Fruit fly (Drosophila melanogaster) whole organism, embryonic: Measurements from ENCODE around the gene Wwox.

ENCODE experiments used
- Abd-B ChIP-seq: fragments of 200-800 bp; sonication (Bioruptor generic); optimal IDR thresholded peaks from 2 replicates; lab custom pipeline; 2018; ENCODE audit warnings: missing biosample characterization, mild to moderate bottlenecking, missing genetic modification characterization, moderate library complexity
- Adf1 ChIP-seq: fragments of 200-800 bp; sonication (Bioruptor generic); IDR thresholded peaks from 2 replicates; pipeline ENCODE4 v1.3.6; 2022; ENCODE audit warnings: missing biosample characterization, missing genetic modification characterization
- Bteb2 ChIP-seq: fragments of 200-800 bp; sonication (Bioruptor generic); optimal IDR thresholded peaks from 2 replicates; lab custom pipeline; 2016; ENCODE audit warnings: missing biosample characterization, missing genetic modification characterization
- CG10366 ChIP-seq: fragments of 200-800 bp; sonication (Bioruptor generic); IDR thresholded peaks from 2 replicates; pipeline ENCODE4 v1.3.6; 2022; ENCODE audit warnings: missing biosample characterization, missing genetic modification characterization
- CG11560 ChIP-seq: fragments of 200-800 bp; sonication (Bioruptor generic); IDR thresholded peaks from 3 replicates; pipeline ENCODE4 v1.3.6; 2022; ENCODE audit warnings: missing biosample characterization, missing genetic modification characterization
- CG12071 ChIP-seq: fragments of 200-800 bp; sonication (Bioruptor generic); optimal IDR thresholded peaks from 3 replicates; lab custom pipeline; 2018; ENCODE audit warnings: missing biosample characterization, mild to moderate bottlenecking, missing genetic modification characterization
- CG15011 ChIP-seq: fragments of 200-800 bp; sonication (Bioruptor generic); optimal IDR thresholded peaks from 3 replicates; lab custom pipeline; 2018; ENCODE audit warnings: missing biosample characterization, mild to moderate bottlenecking, missing genetic modification characterization
- CG18262 ChIP-seq: fragments of 200-800 bp; optimal IDR thresholded peaks from 3 replicates; lab custom pipeline; 2019; ENCODE audit warnings: missing biosample characterization, mild to moderate bottlenecking, missing genetic modification characterization, moderate library complexity
- CG18764 ChIP-seq: fragments of 200-800 bp; sonication (Bioruptor generic); optimal IDR thresholded peaks from 3 replicates; lab custom pipeline; 2016; ENCODE audit warnings: missing biosample characterization, missing genetic modification characterization
- CG2202 ChIP-seq: fragments of 200-800 bp; sonication (Bioruptor generic); optimal IDR thresholded peaks from 2 replicates; lab custom pipeline; 2018; ENCODE audit warnings: missing biosample characterization, mild to moderate bottlenecking, missing genetic modification characterization
- CG2712 ChIP-seq: fragments of 200-800 bp; optimal IDR thresholded peaks from 3 replicates; lab custom pipeline; 2019; ENCODE audit warnings: missing biosample characterization, mild to moderate bottlenecking, missing genetic modification characterization, moderate library complexity
- CG32532 ChIP-seq: fragments of 200-800 bp; sonication (Bioruptor generic); IDR thresholded peaks from 2 replicates; pipeline ENCODE4 v1.3.6; 2022; ENCODE audit warnings: missing biosample characterization, missing genetic modification characterization
- CG3726 ChIP-seq: fragments of 200-800 bp; sonication (Bioruptor generic); IDR thresholded peaks from 3 replicates; pipeline ENCODE4, ENCODE4 v1.3.6; 2022; ENCODE audit warnings: missing biosample characterization, missing genetic modification characterization
- CG4328 ChIP-seq: fragments of 200-800 bp; sonication (Bioruptor generic); optimal IDR thresholded peaks from 3 replicates; lab custom pipeline; 2017; ENCODE audit warnings: missing biosample characterization, missing genetic modification reagents, missing genetic modification characterization
- CG4707 ChIP-seq: fragments of 200-800 bp; sonication (Bioruptor generic); optimal IDR thresholded peaks from 2 replicates; lab custom pipeline; 2018; ENCODE audit warnings: missing biosample characterization, mild to moderate bottlenecking, missing genetic modification characterization, moderate library complexity
- CG7839 ChIP-seq: fragments of 200-800 bp; sonication (Bioruptor generic); optimal IDR thresholded peaks from 3 replicates; lab custom pipeline; 2018; ENCODE audit warnings: missing biosample characterization, mild to moderate bottlenecking, missing genetic modification characterization, moderate library complexity
- CG8281 ChIP-seq: fragments of 200-800 bp; sonication (Bioruptor generic); optimal IDR thresholded peaks from 2 replicates; lab custom pipeline; 2018; ENCODE audit warnings: missing biosample characterization, mild to moderate bottlenecking, missing genetic modification characterization, moderate library complexity
- CG8290 ChIP-seq, 3 experiments: fragments of 200-800 bp; sonication (Bioruptor generic); optimal IDR thresholded peaks; 2 replicates each; lab custom pipeline; 2016 to 2019; ENCODE audit warnings: missing biosample characterization in 3 of 3, missing genetic modification characterization in 3 of 3, mild to moderate bottlenecking in 2 of 3, moderate library complexity in 1 of 3
- Dip2 ChIP-seq: fragments of 200-800 bp; sonication (Bioruptor generic); IDR thresholded peaks from 2 replicates; pipeline ENCODE4 v1.3.6; 2022; ENCODE audit warnings: missing biosample characterization, missing genetic modification characterization
- Drgx ChIP-seq: fragments of 200-800 bp; sonication (Bioruptor generic); IDR thresholded peaks from 2 replicates; pipeline ENCODE4 v1.3.6; 2022; ENCODE audit warnings: missing biosample characterization, missing genetic modification characterization
- Fer2 ChIP-seq: fragments of 200-800 bp; sonication (Bioruptor generic); optimal IDR thresholded peaks from 2 replicates; lab custom pipeline; 2018; ENCODE audit warnings: missing biosample characterization, mild to moderate bottlenecking, missing genetic modification characterization, moderate library complexity
- Hmr ChIP-seq: fragments of 200-800 bp; sonication (Bioruptor generic); optimal IDR thresholded peaks from 3 replicates; lab custom pipeline; 2017; ENCODE audit warnings: mild to moderate bottlenecking, missing biosample characterization, missing genetic modification reagents, missing genetic modification characterization
- Jarid2 ChIP-seq: fragments of 200-800 bp; sonication (Bioruptor generic); optimal IDR thresholded peaks from 3 replicates; lab custom pipeline; 2017; ENCODE audit warnings: mild to moderate bottlenecking, missing biosample characterization, missing genetic modification reagents, missing genetic modification characterization
- Lhr ChIP-seq: fragments of 200-800 bp; sonication (Bioruptor generic); optimal IDR thresholded peaks from 3 replicates; lab custom pipeline; 2017; ENCODE audit warnings: mild to moderate bottlenecking, missing biosample characterization, missing genetic modification reagents, missing genetic modification characterization
- Max ChIP-seq: fragments of 200-800 bp; sonication (Bioruptor generic); optimal IDR thresholded peaks from 2 replicates; lab custom pipeline; 2016; ENCODE audit warnings: missing biosample characterization, mild to moderate bottlenecking, missing genetic modification characterization
- Mrtf ChIP-seq: fragments of 200-800 bp; sonication (Bioruptor generic); IDR thresholded peaks from 3 replicates; pipeline ENCODE4 v1.3.6; 2022; ENCODE audit warnings: missing biosample characterization, missing genetic modification characterization
- NFAT ChIP-seq: fragments of 200-800 bp; sonication (Bioruptor generic); IDR thresholded peaks from 2 replicates; pipeline ENCODE4 v1.3.6; 2022; ENCODE audit warnings: missing biosample characterization, missing genetic modification characterization
- NK7.1 ChIP-seq: fragments of 200-800 bp; sonication (Bioruptor generic); optimal IDR thresholded peaks from 3 replicates; lab custom pipeline; 2016; ENCODE audit warnings: missing biosample characterization, missing genetic modification characterization
- NfI ChIP-seq: fragments of 200-800 bp; sonication (Bioruptor generic); optimal IDR thresholded peaks from 3 replicates; lab custom pipeline; 2018; ENCODE audit warnings: missing biosample characterization, mild to moderate bottlenecking, missing genetic modification characterization, moderate library complexity
- Scr ChIP-seq: fragments of 200-800 bp; sonication (Bioruptor generic); IDR thresholded peaks from 2 replicates; pipeline ENCODE4 v1.3.6; 2022; ENCODE audit warnings: missing biosample characterization, missing genetic modification characterization; ENCODE audit not compliant: partially characterized antibody
- Six4 ChIP-seq: fragments of 200-800 bp; sonication (Bioruptor generic); optimal IDR thresholded peaks from 2 replicates; lab custom pipeline; 2016; ENCODE audit warnings: missing biosample characterization, missing genetic modification characterization
- Sox102F ChIP-seq: fragments of 200-800 bp; sonication (Bioruptor generic); optimal IDR thresholded peaks from 2 replicates; lab custom pipeline; 2018; ENCODE audit warnings: missing biosample characterization, mild to moderate bottlenecking, missing genetic modification characterization, moderate library complexity
- TFAM ChIP-seq: fragments of 200-800 bp; sonication (Bioruptor generic); optimal IDR thresholded peaks from 2 replicates; lab custom pipeline; 2017; ENCODE audit warnings: missing biosample characterization, missing genetic modification characterization, inconsistent platforms
- al ChIP-seq: fragments of 200-800 bp; sonication (Bioruptor generic); IDR thresholded peaks from 2 replicates; pipeline ENCODE4 v1.3.6; 2022; ENCODE audit warnings: missing biosample characterization, missing genetic modification characterization
- amos ChIP-seq: fragments of 200-800 bp; sonication (Bioruptor generic); IDR thresholded peaks from 2 replicates; pipeline ENCODE4 v1.3.6; 2022; ENCODE audit warnings: missing biosample characterization, missing genetic modification characterization; ENCODE audit not compliant: partially characterized antibody
- aop ChIP-seq: fragments of 200-800 bp; sonication (Bioruptor generic); IDR thresholded peaks from 2 replicates; pipeline ENCODE4 v1.3.6; 2022; ENCODE audit warnings: missing biosample characterization, missing genetic modification characterization
- ash1 ChIP-seq: fragments of 200-800 bp; sonication (Bioruptor generic); optimal IDR thresholded peaks from 2 replicates; lab custom pipeline; 2018; ENCODE audit warnings: missing biosample characterization, mild to moderate bottlenecking, missing genetic modification characterization
- az2 ChIP-seq: fragments of 200-800 bp; sonication (Bioruptor generic); optimal IDR thresholded peaks from 3 replicates; lab custom pipeline; 2016; ENCODE audit warnings: missing biosample characterization, missing genetic modification characterization
- dm ChIP-seq: fragments of 200-800 bp; sonication (Bioruptor generic); optimal IDR thresholded peaks from 3 replicates; lab custom pipeline; 2016; ENCODE audit warnings: missing biosample characterization, missing genetic modification characterization
- en ChIP-seq: fragments of 200-800 bp; sonication (Bioruptor generic); optimal IDR thresholded peaks from 2 replicates; lab custom pipeline; 2016; ENCODE audit warnings: missing biosample characterization, missing genetic modification characterization
- ewg ChIP-seq: fragments of 200-800 bp; sonication (Bioruptor generic); optimal IDR thresholded peaks from 3 replicates; lab custom pipeline; 2017; ENCODE audit warnings: mild to moderate bottlenecking, missing biosample characterization, missing genetic modification reagents, missing genetic modification characterization
- kay ChIP-seq: fragments of 200-800 bp; sonication (Bioruptor generic); optimal IDR thresholded peaks from 2 replicates; lab custom pipeline; 2016; ENCODE audit warnings: missing biosample characterization, missing genetic modification characterization
- lbe ChIP-seq: fragments of 200-800 bp; sonication (Bioruptor generic); optimal IDR thresholded peaks from 2 replicates; lab custom pipeline; 2016; ENCODE audit warnings: missing biosample characterization, mild to moderate bottlenecking, missing genetic modification characterization
- mld ChIP-seq: fragments of 200-800 bp; sonication (Bioruptor generic); IDR thresholded peaks from 3 replicates; pipeline ENCODE4 v1.3.6; 2022; ENCODE audit warnings: missing biosample characterization, missing genetic modification characterization; ENCODE audit not compliant: partially characterized antibody
- pan ChIP-seq, 4 experiments: fragments of >200 bp in 3 of 4; fragments of 200-800 bp in 1 of 4; sonication (Bioruptor generic) in 1 of 4; optimal IDR thresholded peaks in 3 of 4; IDR thresholded peaks in 1 of 4; 2 replicates each; pipeline versions ENCODE4 v1.3.6 to Lab custom; 2017 to 2022; ENCODE audit warnings: missing biosample characterization in 2 of 4, missing genetic modification characterization in 2 of 4, mixed read lengths in 1 of 4
- pzg ChIP-seq: fragments of 200-800 bp; sonication (Bioruptor generic); optimal IDR thresholded peaks from 3 replicates; lab custom pipeline; 2018; ENCODE audit warnings: missing biosample characterization, mild to moderate bottlenecking, missing genetic modification characterization, moderate library complexity
- ro ChIP-seq: fragments of 200-800 bp; sonication (Bioruptor generic); IDR thresholded peaks from 2 replicates; pipeline ENCODE4 v1.3.6; 2022; ENCODE audit warnings: missing biosample characterization, missing genetic modification characterization
- slbo ChIP-seq: fragments of 200-800 bp; sonication (Bioruptor generic); IDR thresholded peaks from 2 replicates; pipeline ENCODE4 v1.3.6; 2022; ENCODE audit warnings: missing biosample characterization, missing genetic modification characterization
- stwl ChIP-seq: fragments of 200-800 bp; sonication (Bioruptor generic); optimal IDR thresholded peaks from 3 replicates; lab custom pipeline; 2018; ENCODE audit warnings: missing biosample characterization, mild to moderate bottlenecking, missing genetic modification characterization, moderate library complexity
- wor ChIP-seq: fragments of 200-800 bp; sonication (Bioruptor generic); IDR thresholded peaks from 2 replicates; pipeline ENCODE4 v1.3.6; 2022; ENCODE audit warnings: missing biosample characterization, missing genetic modification characterization

Wwox gene

dm6 chr2L:8000578-8001040 lies 3.5 kb downstream of the Wwox start (continued):
- TF ChIP-seq CG4707 (no peak), NfI (peak; percentile 34), Fer2 (tag; lab: Kevin White, UChicago) (no peak), Adf1 (GFP tag; lab: Robert Waterston, UW) (no peak), Dip2 (GFP tag; lab: Robert Waterston, UW) (no peak), CG2712 (tag; lab: Kevin White, UChicago) (no peak), NK7.1 (no peak), CG2202 (tag; lab: Kevin White, UChicago) (no peak), pan (optimal IDR thresholded peaks at IDR 0.05; lab: Kevin White, UChicago) (no peak), pan (GFP tag; optimal IDR thresholded peaks at IDR 0.05 in 1 of 2, IDR thresholded peaks at IDR 0.05 in 1 of 2) (no peak), CG8290 (GFP tag; optimal IDR thresholded peaks at IDR 0.05; lab: Kevin White, UChicago) (no peak), CG8290 (tag; optimal IDR thresholded peaks at IDR 0.05; lab: Kevin White, UChicago) (peak in 1 of 2 experiments; percentile 71), Bteb2 (GFP tag; lab: Kevin White, UChicago) (peak; percentile 35), ro (GFP tag; lab: Robert Waterston, UW) (no peak), stwl (tag; lab: Kevin White, UChicago) (no peak), CG18764 (no peak), pzg (GFP tag; lab: Kevin White, UChicago) (no peak), Max (GFP tag; lab: Kevin White, UChicago) (no peak), mld (no peak), Lhr (GFP tag; lab: Kevin White, UChicago) (no peak), lbe (GFP tag; lab: Kevin White, UChicago) (peak; percentile 82), Scr (GFP tag; lab: Robert Waterston, UW) (no peak), Jarid2 (no peak), wor (no peak), TFAM (GFP tag; lab: Kevin White, UChicago) (no peak), CG32532 (GFP tag; lab: Robert Waterston, UW) (peak; percentile 71; the same call in 1 of the 2 replicates), Abd-B (no peak), CG12071 (GFP tag; lab: Kevin White, UChicago) (no peak), aop (GFP tag; lab: Robert Waterston, UW) (no peak), CG18262 (tag; lab: Kevin White, UChicago) (no peak), CG4328 (no peak), al (peak; percentile 59), CG11560 (peak; percentile 53; the same call in 1 of the 3 replicates), ash1 (GFP tag; lab: Kevin White, UChicago) (no peak), amos (GFP tag; lab: Robert Waterston, UW) (no peak), en (GFP tag; lab: Kevin White, UChicago) (no peak), Six4 (no peak), CG7839 (tag; lab: Kevin White, UChicago) (peak; percentile 26), CG3726 (GFP tag; lab: Robert Waterston, UW) (no peak), Sox102F (no peak), slbo (peak; percentile 74), CG8281 (tag; lab: Kevin White, UChicago) (no peak), Drgx (GFP tag; lab: Robert Waterston, UW) (peak; percentile 91), CG15011 (GFP tag; lab: Kevin White, UChicago) (no peak), kay (GFP tag; lab: Kevin White, UChicago) (no peak), Hmr (peak; percentile 55), NFAT (GFP tag; lab: Robert Waterston, UW) (peak; percentile 9; the same call in 1 of the 2 replicates), dm (GFP tag; lab: Kevin White, UChicago) (no peak), az2 (no peak), Mrtf (GFP tag; lab: Robert Waterston, UW) (no peak), CG10366 (GFP tag; lab: Robert Waterston, UW) (no peak), ewg (GFP tag; lab: Kevin White, UChicago) (peak; percentile 65)
